Worm (Caenorhabditis elegans) whole organism, L1 larva: ENCODE measurements around the gene T27E9.6.

Experiments
- hpl-2 ChIP-seq: fragments of 150-350 bp; optimal IDR thresholded peaks from 2 replicates; lab custom pipeline; 2014; ENCODE audit warnings: missing biosample characterization, missing genetic modification reagents, missing genetic modification characterization
- nhr-47 ChIP-seq: sonication (generic microtip); optimal IDR thresholded peaks from 2 replicates; lab custom pipeline; 2016; ENCODE audit warnings: mild to moderate bottlenecking, missing genetic modification characterization, moderate library complexity, missing compliant biosample characterization
- nhr-85 ChIP-seq: sonication (generic microtip); peaks from one replicate; lab custom pipeline; 2016; ENCODE audit warnings: missing genetic modification characterization, inconsistent platforms, missing compliant biosample characterization
- swsn-7 ChIP-seq: sonication (generic microtip); optimal IDR thresholded peaks from 2 replicates; lab custom pipeline; 2016; ENCODE audit warnings: missing genetic modification characterization, missing compliant biosample characterization
- unc-62 ChIP-seq: fragments of 150-350 bp; optimal IDR thresholded peaks from 2 replicates; lab custom pipeline; 2014; ENCODE audit warnings: missing biosample characterization, missing genetic modification reagents, missing genetic modification characterization

The T27E9.6 gene

ce11 chrIII:13426036-13426435, 50.5 kb downstream of the T27E9.6 start, which contains the start of gene cope-1 (continued):
- no peak for TF ChIP-seq hpl-2 (GFP tag; lab: Kevin White, UChicago)
- no peak for TF ChIP-seq nhr-85 (tag; lab: Kevin White, UChicago)
- TF ChIP-seq nhr-47 (tag; lab: Kevin White, UChicago): peak; percentile 43
- peak; percentile 11 for TF ChIP-seq swsn-7
- no peak for TF ChIP-seq unc-62
- TF ChIP-seq, all 84 proteins: peak for 13
